Worm (Caenorhabditis elegans) whole organism, young adult: Measurements from ENCODE around the gene ZK512.10.

Source experiments
- B0035.1 ChIP-seq: sonication (generic microtip); optimal IDR thresholded peaks from 2 replicates; lab custom pipeline; 2016; ENCODE audit warnings: missing genetic modification characterization, mild to moderate bottlenecking, missing compliant biosample characterization, missing genotype, missing genetic modification reagents
- B0336.3 ChIP-seq: fragments of 200-800 bp; sonication (Bioruptor generic); IDR thresholded peaks from 2 replicates; pipeline ENCODE4 v1.3.6; 2022; ENCODE audit warnings: missing genetic modification characterization, missing compliant biosample characterization
- C06A6.2 ChIP-seq: fragments of 200-800 bp; sonication (Bioruptor generic); conservative IDR thresholded peaks from 2 replicates; pipeline ENCODE4 v1.3.6; 2022; ENCODE audit warnings: missing genetic modification characterization, missing compliant biosample characterization
- F23B12.7 ChIP-seq: sonication (generic microtip); optimal IDR thresholded peaks from 2 replicates; lab custom pipeline; 2017; ENCODE audit warnings: missing genetic modification characterization, mild to moderate bottlenecking, missing compliant biosample characterization, antibody characterized with exemption, moderate library complexity; ENCODE audit not compliant: insufficient read depth
- F33H1.4 ChIP-seq: fragments of 200-800 bp; sonication (Bioruptor generic); IDR thresholded peaks from 2 replicates; pipeline ENCODE4 v1.3.6; 2022; ENCODE audit warnings: missing genetic modification reagents, missing genetic modification characterization, missing compliant biosample characterization
- F39B2.1 ChIP-seq: fragments of 200-800 bp; sonication (Bioruptor generic); IDR thresholded peaks from 2 replicates; pipeline ENCODE4 v1.3.6; 2022; ENCODE audit warnings: missing genetic modification reagents, missing genetic modification characterization, missing compliant biosample characterization
- F57C9.4 ChIP-seq: sonication (generic microtip); optimal IDR thresholded peaks from 2 replicates; lab custom pipeline; 2017; ENCODE audit warnings: mild to moderate bottlenecking, missing genetic modification characterization, missing compliant biosample characterization
- ama-1 ChIP-seq, 3 experiments: fragments of 150-350 bp in 1 of 3; sonication (generic microtip) in 2 of 3; optimal IDR thresholded peaks; 2 replicates each; lab custom pipeline; 2014 to 2018; ENCODE audit warnings: missing biosample characterization in 2 of 3, missing genetic modification characterization in 2 of 3, missing genetic modification reagents in 2 of 3
- aptf-3 ChIP-seq: fragments of 200-800 bp; sonication (Bioruptor generic); IDR thresholded peaks from 2 replicates; pipeline ENCODE4 v1.3.6; 2022; ENCODE audit warnings: missing genetic modification characterization, missing compliant biosample characterization
- attf-6 ChIP-seq: fragments of 200-800 bp; sonication (Bioruptor generic); IDR thresholded peaks from 2 replicates; pipeline ENCODE4 v1.3.6; 2022; ENCODE audit warnings: missing genetic modification reagents, missing genetic modification characterization, missing compliant biosample characterization
- cebp-2 ChIP-seq: fragments of 200-800 bp; sonication (Bioruptor generic); IDR thresholded peaks from 2 replicates; pipeline ENCODE4 v1.3.6; 2022; ENCODE audit warnings: missing genetic modification characterization, missing compliant biosample characterization
- ceh-100 ChIP-seq: fragments of 200-800 bp; sonication (Bioruptor generic); IDR thresholded peaks from 2 replicates; pipeline ENCODE4 v1.3.6; 2022; ENCODE audit warnings: missing genetic modification reagents, missing genetic modification characterization, missing compliant biosample characterization
- ceh-91 ChIP-seq: fragments of 200-800 bp; sonication (Bioruptor generic); IDR thresholded peaks from 2 replicates; pipeline ENCODE4 v1.3.6; 2022; ENCODE audit warnings: missing genetic modification reagents, missing genetic modification characterization, missing compliant biosample characterization
- dpff-1 ChIP-seq: sonication (generic microtip); optimal IDR thresholded peaks from 2 replicates; lab custom pipeline; 2017; ENCODE audit warnings: mild to moderate bottlenecking, missing genetic modification characterization, missing compliant biosample characterization
- egl-44 ChIP-seq: fragments of 200-800 bp; sonication (Bioruptor generic); IDR thresholded peaks from 2 replicates; pipeline ENCODE4 v1.3.6; 2022; ENCODE audit warnings: missing genetic modification reagents, missing genetic modification characterization, missing compliant biosample characterization
- ekl-4 ChIP-seq: fragments of 200-800 bp; sonication (Bioruptor generic); IDR thresholded peaks from 2 replicates; pipeline ENCODE4 v1.3.6; 2022; ENCODE audit warnings: missing genetic modification reagents, missing genetic modification characterization, missing compliant biosample characterization
- him-1 ChIP-seq: sonication (generic microtip); optimal IDR thresholded peaks from 2 replicates; lab custom pipeline; 2016; ENCODE audit warnings: missing genotype, missing genetic modification reagents, missing genetic modification characterization, missing compliant biosample characterization
- hrde-1 ChIP-seq: sonication (generic microtip); optimal IDR thresholded peaks from 2 replicates; lab custom pipeline; 2016; ENCODE audit warnings: missing genetic modification characterization, mild to moderate bottlenecking, missing compliant biosample characterization, moderate library complexity, missing genotype, missing genetic modification reagents, borderline replicate concordance
- let-526 ChIP-seq: fragments of 200-800 bp; sonication (Bioruptor generic); IDR thresholded peaks from 2 replicates; pipeline ENCODE4 v1.3.6; 2022; ENCODE audit warnings: missing genetic modification reagents, missing genetic modification characterization, missing compliant biosample characterization
- let-607 ChIP-seq, 2 experiments: fragments of 200-800 bp in 1 of 2; sonication (Bioruptor generic) in 1 of 2; sonication (generic microtip) in 1 of 2; optimal IDR thresholded peaks; 2 replicates each; lab custom pipeline; 2016 to 2018; ENCODE audit warnings: mild to moderate bottlenecking in 2 of 2, missing compliant biosample characterization in 2 of 2, missing genetic modification characterization in 2 of 2, moderate library complexity in 2 of 2, missing genotype in 1 of 2
- madf-3 ChIP-seq: fragments of 200-800 bp; sonication (Bioruptor generic); IDR thresholded peaks from 2 replicates; pipeline ENCODE4 v1.3.6; 2022; ENCODE audit warnings: missing genetic modification reagents, missing genetic modification characterization, missing compliant biosample characterization
- mel-28 ChIP-seq: sonication (generic microtip); optimal IDR thresholded peaks from 2 replicates; lab custom pipeline; 2016; ENCODE audit warnings: borderline replicate concordance, mild to moderate bottlenecking, missing genetic modification characterization, missing compliant biosample characterization
- nfya-2 ChIP-seq: fragments of 200-800 bp; sonication (Bioruptor generic); IDR thresholded peaks from 2 replicates; pipeline ENCODE4 v1.3.6; 2022; ENCODE audit warnings: missing genetic modification reagents, missing genetic modification characterization, missing compliant biosample characterization
- nhr-120 ChIP-seq: fragments of 200-800 bp; sonication (Bioruptor generic); IDR thresholded peaks from 2 replicates; pipeline ENCODE4 v1.3.6; 2022; ENCODE audit warnings: missing genetic modification characterization, missing compliant biosample characterization
- nhr-179 ChIP-seq: sonication (generic microtip); optimal IDR thresholded peaks from 2 replicates; lab custom pipeline; 2016; ENCODE audit warnings: mild to moderate bottlenecking, missing genetic modification characterization, missing compliant biosample characterization
- nhr-27 ChIP-seq: fragments of 200-800 bp; sonication (Bioruptor generic); optimal IDR thresholded peaks from 2 replicates; lab custom pipeline; 2018; ENCODE audit warnings: mild to moderate bottlenecking, missing genetic modification characterization, moderate library complexity, missing compliant biosample characterization
- pbrm-1 ChIP-seq: fragments of 200-800 bp; sonication (Bioruptor generic); IDR thresholded peaks from 2 replicates; pipeline ENCODE4 v1.3.6; 2022; ENCODE audit warnings: missing genetic modification reagents, missing genetic modification characterization, missing compliant biosample characterization
- rcor-1 ChIP-seq: fragments of 200-800 bp; sonication (Bioruptor generic); IDR thresholded peaks from 2 replicates; pipeline ENCODE4 v1.3.6; 2022; ENCODE audit warnings: missing genetic modification reagents, missing genetic modification characterization, missing compliant biosample characterization
- rec-8 ChIP-seq, 2 experiments: sonication (generic microtip); optimal IDR thresholded peaks; 2 replicates each; lab custom pipeline; 2016; ENCODE audit warnings: mild to moderate bottlenecking in 2 of 2, missing genetic modification characterization in 2 of 2, missing genetic modification reagents in 2 of 2, missing genotype in 2 of 2, missing biosample characterization in 1 of 2, missing compliant biosample characterization in 1 of 2, moderate library complexity in 1 of 2
- rpc-1 ChIP-seq, 2 experiments: fragments of 150-350 bp in 1 of 2; sonication (generic microtip) in 1 of 2; optimal IDR thresholded peaks; 2 replicates each; lab custom pipeline; 2014 to 2018; ENCODE audit warnings: missing biosample characterization in 1 of 2, missing genetic modification characterization in 1 of 2, missing genetic modification reagents in 1 of 2, missing genotype in 1 of 2
- sea-2 ChIP-seq: fragments of 200-800 bp; sonication (Bioruptor generic); IDR thresholded peaks from 2 replicates; pipeline ENCODE4 v1.3.6; 2022; ENCODE audit warnings: missing genetic modification characterization, missing compliant biosample characterization
- snpc-4 ChIP-seq, 5 experiments: fragments of 150-350 bp in 1 of 5; sonication (generic microtip) in 4 of 5; optimal IDR thresholded peaks; 2 replicates each; lab custom pipeline; 2014 to 2018; ENCODE audit warnings: missing genetic modification characterization in 5 of 5, missing biosample characterization in 3 of 5, antibody characterized with exemption in 2 of 5, mild to moderate bottlenecking in 2 of 5, missing compliant biosample characterization in 2 of 5, missing genotype in 2 of 5, moderate library complexity in 2 of 5, missing genetic modification reagents in 1 of 5
- tbx-9 ChIP-seq: sonication (generic microtip); optimal IDR thresholded peaks from 2 replicates; lab custom pipeline; 2016; ENCODE audit warnings: borderline replicate concordance, missing genetic modification characterization, inconsistent platforms, missing compliant biosample characterization
- unc-130 ChIP-seq: sonication (generic microtip); optimal IDR thresholded peaks from 2 replicates; lab custom pipeline; 2016; ENCODE audit warnings: missing genetic modification reagents, missing genetic modification characterization, missing compliant biosample characterization
- xnd-1 ChIP-seq: sonication (generic microtip); optimal IDR thresholded peaks from 2 replicates; lab custom pipeline; 2016; ENCODE audit warnings: missing genotype, missing genetic modification reagents, missing genetic modification characterization, missing compliant biosample characterization
- zim-3 ChIP-seq: sonication (generic microtip); optimal IDR thresholded peaks from 2 replicates; lab custom pipeline; 2017; ENCODE audit warnings: mild to moderate bottlenecking, missing genetic modification characterization, moderate library complexity, missing compliant biosample characterization
- ztf-18 ChIP-seq: sonication (generic microtip); optimal IDR thresholded peaks from 2 replicates; lab custom pipeline; 2016; ENCODE audit warnings: missing genotype, mild to moderate bottlenecking, missing genetic modification characterization, missing compliant biosample characterization
- ztf-6 ChIP-seq: fragments of 200-800 bp; sonication (Bioruptor generic); IDR thresholded peaks from 2 replicates; pipeline ENCODE4 v1.3.6; 2022; ENCODE audit warnings: missing genetic modification reagents, missing genetic modification characterization, missing compliant biosample characterization

The ZK512.10 gene

DNA sequence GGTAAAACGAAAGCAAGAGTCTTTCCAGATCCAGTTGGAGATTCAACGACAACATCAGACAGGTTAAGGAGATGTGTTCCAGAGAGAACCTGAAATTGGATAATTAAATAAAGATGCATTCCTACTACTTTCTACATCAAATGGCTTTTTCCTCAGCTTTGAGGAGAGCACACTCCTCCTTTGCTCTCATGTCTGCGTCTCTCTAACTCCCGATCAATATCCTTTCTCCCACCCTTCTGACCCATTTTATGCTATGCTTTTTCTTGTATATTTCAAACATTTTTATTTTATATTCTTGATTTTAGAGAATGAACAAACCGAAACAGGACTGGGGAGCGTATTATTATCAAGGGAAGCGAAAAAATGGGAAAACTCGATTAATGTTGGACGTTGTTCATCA lies 13.2 kb downstream of the ZK512.10 start, which contains the start of gene ZK512.11:
Gene ZK512.11 (plus strand): TSS at position 301 of the 400 bp plus-strand sequence.
- TF ChIP-seq let-607 (tag; optimal IDR thresholded peaks at IDR 0.05; lab: Kevin White, UChicago): no peak
- no peak for TF ChIP-seq nhr-179
- TF ChIP-seq tbx-9: no peak
- TF ChIP-seq snpc-4 (GFP tag; optimal IDR thresholded peaks at IDR 0.05; lab: Kevin White, UChicago): no peak
- no peak for TF ChIP-seq snpc-4 (tag; optimal IDR thresholded peaks at IDR 0.05; lab: Kevin White, UChicago)
- no peak for TF ChIP-seq ztf-18 (tag; lab: Kevin White, UChicago)
- no peak for TF ChIP-seq dpff-1 (tag; lab: Kevin White, UChicago)
- no peak for TF ChIP-seq ama-1 (optimal IDR thresholded peaks at IDR 0.05; lab: Kevin White, UChicago)
- TF ChIP-seq ama-1 (GFP tag; optimal IDR thresholded peaks at IDR 0.05; lab: Kevin White, UChicago): no peak
- no peak for TF ChIP-seq rcor-1 (GFP tag; lab: Robert Waterston, UW)
- TF ChIP-seq unc-130 (GFP tag; lab: Kevin White, UChicago): no peak
- no peak for TF ChIP-seq rpc-1 (optimal IDR thresholded peaks at IDR 0.05; lab: Kevin White, UChicago)
- no peak for TF ChIP-seq rpc-1 (tag; optimal IDR thresholded peaks at IDR 0.05; lab: Kevin White, UChicago)
- TF ChIP-seq C06A6.2: no peak
- TF ChIP-seq ztf-6: no peak
- TF ChIP-seq rec-8 (tag; optimal IDR thresholded peaks at IDR 0.05; lab: Kevin White, UChicago): no peak
- no peak for TF ChIP-seq B0336.3 (GFP tag; lab: Robert Waterston, UW)
- no peak for TF ChIP-seq ekl-4 (GFP tag; lab: Robert Waterston, UW)
- TF ChIP-seq aptf-3: no peak
- TF ChIP-seq xnd-1 (tag; lab: Kevin White, UChicago): no peak
- TF ChIP-seq, all 124 proteins: peak for 0

DNA sequence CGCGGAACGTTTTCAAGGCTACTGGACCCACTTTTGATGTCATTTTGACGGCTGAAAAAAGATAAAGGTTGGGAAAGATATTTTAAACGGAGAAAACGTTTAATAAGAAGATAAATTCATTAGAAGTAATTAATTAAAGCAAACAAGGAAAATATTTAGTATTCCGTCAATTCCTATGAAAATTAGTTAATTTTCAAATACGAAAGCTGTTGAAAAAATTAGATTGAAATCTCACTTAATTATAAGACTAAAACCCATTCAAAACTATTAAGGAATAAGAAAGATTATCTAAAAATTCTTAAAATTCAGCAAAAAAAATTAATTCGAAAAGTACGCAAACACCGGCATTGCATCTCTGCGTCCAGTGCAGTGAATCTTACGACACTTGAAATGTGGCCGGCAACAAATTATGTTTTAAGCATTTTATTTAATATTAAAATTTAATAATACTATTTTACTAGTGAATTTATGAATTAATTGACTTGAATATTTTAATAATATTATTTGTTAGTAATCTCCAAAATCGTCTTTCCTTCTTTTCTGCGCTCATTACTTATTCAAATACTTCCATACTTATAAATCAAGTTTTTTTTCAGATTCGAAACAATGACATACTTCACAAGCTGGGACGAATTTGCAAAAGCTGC lies 14.2 kb downstream of the ZK512.10 start, which contains the start of the genes ZK512.2 and ZK512.4:
Gene ZK512.2 (minus strand): TSS at position 51 of the 647 bp plus-strand sequence.
Gene ZK512.4 (plus strand): TSS at position 597 of the 647 bp plus-strand sequence.
- TF ChIP-seq egl-44 (GFP tag; lab: Robert Waterston, UW) (no peak), zim-3 (tag; lab: Kevin White, UChicago) (no peak), let-607 (tag; optimal IDR thresholded peaks at IDR 0.05; lab: Kevin White, UChicago) (peak in 1 of 2 experiments; percentile 0), F23B12.7 (tag; lab: Kevin White, UChicago) (peak; percentile 55)

DNA sequence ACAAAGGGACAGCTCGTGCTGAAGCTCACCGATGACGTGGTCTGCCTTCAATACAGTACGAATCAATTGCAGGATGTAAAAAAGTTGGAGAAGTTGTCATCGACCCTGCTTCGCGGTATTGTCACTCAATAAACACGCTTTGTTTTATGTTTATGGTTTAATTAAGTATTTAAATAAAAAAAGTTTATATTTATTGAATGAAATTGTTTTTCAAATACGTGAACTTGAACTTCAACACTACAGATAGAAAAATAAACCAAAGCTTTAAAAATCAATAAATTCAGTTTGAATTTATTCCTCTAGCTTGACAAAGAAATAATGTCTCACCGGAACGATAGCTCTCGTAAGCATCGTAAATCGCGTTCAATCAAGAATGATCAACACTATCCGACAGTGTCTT lies 15.1 kb downstream of the ZK512.10 start, which contains the start of gene ZK512.8:
Gene ZK512.8 (plus strand): TSS at position 301 of the 400 bp plus-strand sequence.
- TF ChIP-seq F39B2.1 (GFP tag; lab: Robert Waterston, UW) (no peak), F33H1.4 (no peak), attf-6 (GFP tag; lab: Robert Waterston, UW) (no peak), nhr-120 (GFP tag; lab: Robert Waterston, UW) (no peak), ceh-100 (no peak), nfya-2 (GFP tag; lab: Robert Waterston, UW) (no peak), F57C9.4 (tag; lab: Kevin White, UChicago) (no peak), let-526 (GFP tag; lab: Robert Waterston, UW) (no peak), cebp-2 (no peak), him-1 (no peak), ceh-91 (GFP tag; lab: Robert Waterston, UW) (no peak), madf-3 (GFP tag; lab: Robert Waterston, UW) (no peak), B0035.1 (tag; lab: Kevin White, UChicago) (no peak), nhr-27 (tag; lab: Kevin White, UChicago) (no peak), sea-2 (GFP tag; lab: Robert Waterston, UW) (no peak), mel-28 (tag; lab: Kevin White, UChicago) (no peak), xnd-1 (tag; lab: Kevin White, UChicago) (no peak), pbrm-1 (no peak), hrde-1 (tag; lab: Kevin White, UChicago) (no peak), dpff-1 (tag; lab: Kevin White, UChicago) (no peak)
